Worm (Caenorhabditis elegans): ENCODE data around the gene chmp-7.

DNA sequence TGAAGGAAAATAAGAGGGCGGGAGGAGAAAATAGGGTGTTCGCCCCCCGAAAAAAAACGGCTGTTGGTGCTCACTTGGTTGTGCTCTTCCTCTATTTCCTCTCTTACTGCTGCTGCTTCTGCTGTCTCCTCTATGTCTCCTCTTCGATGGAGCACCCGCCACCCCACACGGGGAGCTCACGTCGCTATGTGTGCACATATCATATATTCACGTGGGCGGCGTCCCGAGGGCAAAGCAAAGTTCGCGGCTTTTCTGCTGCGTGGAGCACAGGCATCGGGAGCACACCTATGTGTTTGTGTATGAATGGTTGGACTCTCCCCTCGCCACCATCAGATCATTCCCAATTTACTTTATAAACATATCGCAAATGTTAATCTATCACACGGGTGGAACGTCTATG lies 41.4 kb upstream of the chmp-7 start:
- TF ChIP-seq akir-1 (GFP tag; optimal IDR thresholded peaks at IDR 0.05) (no peak), nfya-1 (tag; optimal IDR thresholded peaks at IDR 0.05; ENCODE audit: borderline replicate concordance, insufficient read depth) (no peak), xnd-1 (tag; optimal IDR thresholded peaks at IDR 0.05) (no peak)
